Fruit fly (Drosophila melanogaster) Kc167 (cell line): Measurements from ENCODE around the gene CG13643.

Experiments
- insv ChIP-seq: fragments of >200 bp; optimal IDR thresholded peaks from 3 replicates; lab custom pipeline; 2018; ENCODE audit warnings: missing external identifiers
- ttk ChIP-seq: sonication (Bioruptor generic); optimal IDR thresholded peaks from 2 replicates; lab custom pipeline; 2017; ENCODE audit warnings: missing external identifiers

DNA sequence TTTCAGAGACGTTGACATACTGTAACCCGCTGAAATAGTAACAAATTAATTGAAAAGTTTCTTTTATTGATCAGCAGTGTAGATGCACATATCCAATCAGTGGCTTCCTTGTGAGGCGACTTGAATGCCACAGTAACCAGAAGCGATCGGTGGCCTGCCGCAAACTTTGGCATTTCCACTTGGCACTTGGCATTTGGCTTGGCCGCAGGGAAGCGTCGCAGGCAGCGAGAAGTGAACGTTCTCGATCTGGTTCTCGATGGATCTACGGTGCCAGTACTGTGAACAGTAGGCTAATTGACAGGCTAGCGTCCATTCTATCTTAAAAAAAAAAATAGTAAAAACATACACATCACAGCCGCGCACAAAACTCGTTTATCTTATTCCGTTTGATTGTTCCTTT, 5.0 kb downstream of the CG13643 start, which contains the start of gene CG10845:
- no peak for TF ChIP-seq insv
- no peak for TF ChIP-seq ttk (lab: Kevin White, UChicago)
